Fruit fly (Drosophila melanogaster) whole organism, embryonic: Measurements from ENCODE around the gene DNaseII.

Experiments used
- Aef1 ChIP-seq: fragments of 200-800 bp; sonication (Bioruptor generic); IDR thresholded peaks from 3 replicates; pipeline ENCODE4 v1.3.6; 2022; ENCODE audit warnings: missing biosample characterization, missing genetic modification characterization
- CG10267 ChIP-seq: fragments of 200-800 bp; sonication (Bioruptor generic); optimal IDR thresholded peaks from 2 replicates; lab custom pipeline; 2018; ENCODE audit warnings: missing biosample characterization, mild to moderate bottlenecking, missing genetic modification characterization, moderate library complexity
- CG10366 ChIP-seq: fragments of 200-800 bp; sonication (Bioruptor generic); IDR thresholded peaks from 2 replicates; pipeline ENCODE4 v1.3.6; 2022; ENCODE audit warnings: missing biosample characterization, missing genetic modification characterization
- CG12391 ChIP-seq: fragments of 200-800 bp; sonication (Bioruptor generic); optimal IDR thresholded peaks from 3 replicates; lab custom pipeline; 2018; ENCODE audit warnings: missing biosample characterization, mild to moderate bottlenecking, missing genetic modification characterization, moderate library complexity
- CG12659 ChIP-seq: fragments of 200-800 bp; sonication (Bioruptor generic); optimal IDR thresholded peaks from 3 replicates; lab custom pipeline; 2017; ENCODE audit warnings: mild to moderate bottlenecking, missing biosample characterization, missing genetic modification reagents, missing genetic modification characterization
- CG13624 ChIP-seq: fragments of 200-800 bp; sonication (Bioruptor generic); optimal IDR thresholded peaks from 2 replicates; lab custom pipeline; 2016; ENCODE audit warnings: missing biosample characterization, missing genetic modification characterization
- CG14014 ChIP-seq: fragments of 200-800 bp; sonication (Bioruptor generic); IDR thresholded peaks from 2 replicates; pipeline ENCODE4 v1.3.6; 2022; ENCODE audit warnings: missing biosample characterization, missing genetic modification characterization
- CG14441 ChIP-seq: fragments of 200-800 bp; sonication (Bioruptor generic); IDR thresholded peaks from 2 replicates; pipeline ENCODE4 v1.3.6; 2022; ENCODE audit warnings: missing biosample characterization, missing genetic modification characterization
- CG15073 ChIP-seq: fragments of 200-800 bp; sonication (Bioruptor generic); optimal IDR thresholded peaks from 2 replicates; lab custom pipeline; 2016; ENCODE audit warnings: missing biosample characterization, missing genetic modification characterization
- CG1603 ChIP-seq: fragments of 200-800 bp; sonication (Bioruptor generic); optimal IDR thresholded peaks from 2 replicates; lab custom pipeline; 2019; ENCODE audit warnings: missing biosample characterization, mild to moderate bottlenecking, missing genetic modification characterization, moderate library complexity
- CG17328 ChIP-seq: fragments of 200-800 bp; sonication (Bioruptor generic); IDR thresholded peaks from 2 replicates; pipeline ENCODE4 v1.3.6; 2022; ENCODE audit warnings: missing biosample characterization, missing genetic modification characterization
- CG17802 ChIP-seq: fragments of 200-800 bp; sonication (Bioruptor generic); optimal IDR thresholded peaks from 2 replicates; lab custom pipeline; 2018; ENCODE audit warnings: missing biosample characterization, mild to moderate bottlenecking, missing genetic modification characterization, moderate library complexity
- CG17829 ChIP-seq: fragments of 200-800 bp; optimal IDR thresholded peaks from 2 replicates; lab custom pipeline; 2019; ENCODE audit warnings: missing biosample characterization, mild to moderate bottlenecking, missing genetic modification characterization, moderate library complexity
- CG1792 ChIP-seq: fragments of 200-800 bp; sonication (Bioruptor generic); optimal IDR thresholded peaks from 2 replicates; lab custom pipeline; 2016; ENCODE audit warnings: missing biosample characterization, missing genetic modification characterization
- CG2678 ChIP-seq: fragments of 200-800 bp; sonication (Bioruptor generic); optimal IDR thresholded peaks from 3 replicates; lab custom pipeline; 2019; ENCODE audit warnings: missing biosample characterization, mild to moderate bottlenecking, missing genetic modification characterization, moderate library complexity
- CG30431 ChIP-seq: fragments of 200-800 bp; sonication (Bioruptor generic); optimal IDR thresholded peaks from 2 replicates; lab custom pipeline; 2017; ENCODE audit warnings: missing biosample characterization, missing genetic modification characterization
- CG3281 ChIP-seq: fragments of 200-800 bp; sonication (Bioruptor generic); optimal IDR thresholded peaks from 3 replicates; lab custom pipeline; 2017; ENCODE audit warnings: missing biosample characterization, mild to moderate bottlenecking, missing genetic modification characterization
- CG5245 ChIP-seq: fragments of 200-800 bp; sonication (Bioruptor generic); optimal IDR thresholded peaks from 3 replicates; lab custom pipeline; 2016; ENCODE audit warnings: missing biosample characterization, missing genetic modification characterization
- CG6813 ChIP-seq: fragments of 200-800 bp; sonication (Bioruptor generic); optimal IDR thresholded peaks from 2 replicates; lab custom pipeline; 2017; ENCODE audit warnings: missing biosample characterization, missing genetic modification characterization, mild to moderate bottlenecking, moderate library complexity, missing genetic modification reagents
- CG9932 ChIP-seq: fragments of 200-800 bp; sonication (Bioruptor generic); IDR thresholded peaks from 2 replicates; pipeline ENCODE4 v1.3.6; 2022; ENCODE audit warnings: missing biosample characterization, missing genetic modification characterization
- CHES-1-like ChIP-seq: fragments of 200-800 bp; sonication (Bioruptor generic); optimal IDR thresholded peaks from 2 replicates; lab custom pipeline; 2016; ENCODE audit warnings: missing biosample characterization, missing genetic modification characterization
- ERR ChIP-seq: fragments of 200-800 bp; sonication (Bioruptor generic); optimal IDR thresholded peaks from 2 replicates; lab custom pipeline; 2016; ENCODE audit warnings: missing biosample characterization, missing genetic modification characterization
- HHEX ChIP-seq: fragments of 200-800 bp; sonication (Bioruptor generic); optimal IDR thresholded peaks from 3 replicates; lab custom pipeline; 2017; ENCODE audit warnings: missing biosample characterization, mild to moderate bottlenecking, missing genetic modification characterization, missing genetic modification reagents
- Med ChIP-seq: fragments of 200-800 bp; sonication (Bioruptor generic); peaks from one replicate; lab custom pipeline; 2016; ENCODE audit warnings: missing biosample characterization, missing genetic modification characterization, mild to moderate bottlenecking, inconsistent platforms, moderate library complexity
- Meics ChIP-seq: fragments of 200-800 bp; sonication (Bioruptor generic); optimal IDR thresholded peaks from 2 replicates; lab custom pipeline; 2017; ENCODE audit warnings: missing biosample characterization, mild to moderate bottlenecking, missing genetic modification characterization
- NC2β ChIP-seq: fragments of 200-800 bp; sonication (Bioruptor generic); optimal IDR thresholded peaks from 2 replicates; lab custom pipeline; 2016; ENCODE audit warnings: missing biosample characterization, missing genetic modification characterization
- Opbp ChIP-seq: fragments of 200-800 bp; sonication (Bioruptor generic); IDR thresholded peaks from 3 replicates; pipeline ENCODE4 v1.3.6; 2022; ENCODE audit warnings: missing biosample characterization, missing genetic modification characterization; ENCODE audit not compliant: partially characterized antibody
- Pdp1 ChIP-seq, 2 experiments: fragments of 200-800 bp; sonication (Bioruptor generic); optimal IDR thresholded peaks; 3 replicates each; lab custom pipeline; 2016; ENCODE audit warnings: missing biosample characterization in 2 of 2, missing genetic modification characterization in 2 of 2, mild to moderate bottlenecking in 1 of 2, moderate library complexity in 1 of 2
- Sin3A ChIP-seq: fragments of >200 bp; optimal IDR thresholded peaks from 2 replicates; lab custom pipeline; 2018
- Xrp1 ChIP-seq: fragments of 200-800 bp; sonication (Bioruptor generic); IDR thresholded peaks from 2 replicates; pipeline ENCODE4 v1.3.6; 2022; ENCODE audit warnings: missing biosample characterization, missing genetic modification characterization
- al ChIP-seq: fragments of 200-800 bp; sonication (Bioruptor generic); IDR thresholded peaks from 2 replicates; pipeline ENCODE4 v1.3.6; 2022; ENCODE audit warnings: missing biosample characterization, missing genetic modification characterization
- bsh ChIP-seq, 2 experiments: fragments of 200-800 bp; sonication (Bioruptor generic); optimal IDR thresholded peaks; 2 replicates each; lab custom pipeline; 2017 to 2018; ENCODE audit warnings: mild to moderate bottlenecking in 2 of 2, missing biosample characterization in 2 of 2, missing genetic modification characterization in 2 of 2, moderate library complexity in 1 of 2
- chif ChIP-seq, 2 experiments: fragments of 200-800 bp; sonication (Bioruptor generic); optimal IDR thresholded peaks; 3 replicates each; lab custom pipeline; 2016; ENCODE audit warnings: missing biosample characterization in 2 of 2, missing genetic modification characterization in 2 of 2
- chinmo ChIP-seq: fragments of 200-800 bp; sonication (Bioruptor generic); IDR thresholded peaks from 4 replicates; pipeline ENCODE4 v1.3.6; 2022; ENCODE audit warnings: missing biosample characterization, missing genetic modification characterization; ENCODE audit not compliant: partially characterized antibody
- dpn ChIP-seq, 2 experiments: fragments of 200-800 bp; sonication (Bioruptor generic); optimal IDR thresholded peaks; 3 replicates each; lab custom pipeline; 2016; ENCODE audit warnings: missing biosample characterization in 2 of 2, missing genetic modification characterization in 2 of 2
- eve ChIP-seq, 2 experiments: fragments of >200 bp; optimal IDR thresholded peaks; 2 replicates each; lab custom pipeline; 2017; ENCODE audit warnings: missing biosample characterization in 2 of 2, missing genetic modification characterization in 2 of 2
- exex ChIP-seq: fragments of 200-800 bp; sonication (Bioruptor generic); optimal IDR thresholded peaks from 4 replicates; lab custom pipeline; 2018; ENCODE audit warnings: missing biosample characterization, mild to moderate bottlenecking, missing genetic modification characterization, moderate library complexity
- gem ChIP-seq: fragments of 200-800 bp; sonication (Bioruptor generic); optimal IDR thresholded peaks from 2 replicates; lab custom pipeline; 2019; ENCODE audit warnings: missing biosample characterization, mild to moderate bottlenecking, missing genetic modification characterization, moderate library complexity
- lab ChIP-seq: fragments of 200-800 bp; sonication (Bioruptor generic); optimal IDR thresholded peaks from 3 replicates; lab custom pipeline; 2017; ENCODE audit warnings: missing biosample characterization, missing genetic modification characterization, mild to moderate bottlenecking, moderate library complexity, missing genetic modification reagents
- lilli ChIP-seq: fragments of 200-800 bp; sonication (Bioruptor generic); optimal IDR thresholded peaks from 3 replicates; lab custom pipeline; 2016; ENCODE audit warnings: missing biosample characterization, missing genetic modification characterization
- luna ChIP-seq: fragments of 200-800 bp; sonication (Bioruptor generic); optimal IDR thresholded peaks from 2 replicates; lab custom pipeline; 2016; ENCODE audit warnings: missing biosample characterization, missing genetic modification characterization
- onecut ChIP-seq: fragments of 200-800 bp; sonication (Bioruptor generic); IDR thresholded peaks from 2 replicates; pipeline ENCODE4 v1.3.6; 2022; ENCODE audit warnings: missing biosample characterization, missing genetic modification characterization
- org-1 ChIP-seq: fragments of 200-800 bp; sonication (Bioruptor generic); optimal IDR thresholded peaks from 2 replicates; lab custom pipeline; 2017; ENCODE audit warnings: missing biosample characterization, missing genetic modification characterization
- pnt ChIP-seq: fragments of 200-800 bp; sonication (Bioruptor generic); optimal IDR thresholded peaks from 3 replicates; lab custom pipeline; 2016; ENCODE audit warnings: missing biosample characterization, missing genetic modification characterization
- stc ChIP-seq: fragments of 200-800 bp; sonication (Bioruptor generic); IDR thresholded peaks from 2 replicates; pipeline ENCODE4 v1.3.6; 2022; ENCODE audit warnings: missing biosample characterization, missing genetic modification characterization
- tap ChIP-seq: fragments of 200-800 bp; optimal IDR thresholded peaks from 3 replicates; lab custom pipeline; 2019; ENCODE audit warnings: missing biosample characterization, mild to moderate bottlenecking, missing genetic modification characterization, moderate library complexity
- tll ChIP-seq, 2 experiments: fragments of 200-800 bp in 1 of 2; fragments of >200 bp in 1 of 2; sonication (Bioruptor generic) in 1 of 2; optimal IDR thresholded peaks; 2 replicates each; lab custom pipeline; 2017 to 2019; ENCODE audit warnings: missing biosample characterization in 2 of 2, missing genetic modification characterization in 2 of 2, mild to moderate bottlenecking in 1 of 2, moderate library complexity in 1 of 2
- zen ChIP-seq: fragments of 200-800 bp; sonication (Bioruptor generic); optimal IDR thresholded peaks from 3 replicates; lab custom pipeline; 2018; ENCODE audit warnings: missing biosample characterization, mild to moderate bottlenecking, missing genetic modification characterization, moderate library complexity
- zfh1 ChIP-seq: fragments of 200-800 bp; sonication (Bioruptor generic); IDR thresholded peaks from 3 replicates; pipeline ENCODE4 v1.3.6; 2022; ENCODE audit warnings: missing biosample characterization, missing genetic modification characterization

DNaseII gene

dm6 chr3R:18018828-18019461 lies at the start of gene DNaseII:
TSS of gene DNaseII (plus strand) at chr3R:18019375.
- TF ChIP-seq ERR (GFP tag; lab: Kevin White, UChicago) (peak; percentile 17), CHES-1-like (GFP tag; lab: Kevin White, UChicago) (peak; percentile 9), tll (GFP tag; optimal IDR thresholded peaks at IDR 0.05; lab: Kevin White, UChicago) (peak in 1 of 2 experiments; percentile 48), CG30431 (GFP tag; lab: Kevin White, UChicago) (no peak), al (GFP tag; lab: Robert Waterston, UW) (no peak), eve (GFP tag; optimal IDR thresholded peaks at IDR 0.05; lab: Kevin White, UChicago) (peak in 1 of 2 experiments; percentile 25), CG3281 (GFP tag; lab: Kevin White, UChicago) (peak; percentile 63), CG5245 (peak; percentile 5), CG15073 (no peak), Aef1 (GFP tag; lab: Robert Waterston, UW) (no peak; the same call in 2 of the 3 replicates), Meics (GFP tag; lab: Kevin White, UChicago) (peak; percentile 53), CG17829 (tag; lab: Kevin White, UChicago) (peak; percentile 14), CG17328 (GFP tag; lab: Robert Waterston, UW) (0 out of 2 replicates have a peak, but pooled peaks have one; percentile 10), lab (GFP tag; lab: Kevin White, UChicago) (peak; percentile 74), zen (tag; lab: Kevin White, UChicago) (peak; percentile 36), luna (no peak), chif (GFP tag; optimal IDR thresholded peaks at IDR 0.05; lab: Kevin White, UChicago) (peak in 1 of 2 experiments; percentile 7), chinmo (GFP tag; lab: Robert Waterston, UW) (no peak), Med (GFP tag; lab: Kevin White, UChicago) (peak; percentile 91), CG6813 (GFP tag; lab: Kevin White, UChicago) (peak; percentile 31), bsh (GFP tag; optimal IDR thresholded peaks at IDR 0.05; lab: Kevin White, UChicago) (no peak), gem (peak; percentile 51), zfh1 (GFP tag; lab: Robert Waterston, UW) (peak; percentile 70; the same call in 2 of the 3 replicates), CG10366 (GFP tag; lab: Robert Waterston, UW) (peak; percentile 76), CG1792 (GFP tag; lab: Kevin White, UChicago) (peak; percentile 19), CG2678 (peak; percentile 61), Opbp (GFP tag; lab: Robert Waterston, UW) (no peak), stc (peak; percentile 75), CG14014 (GFP tag; lab: Robert Waterston, UW) (peak; percentile 48; the same call in 1 of the 2 replicates), Xrp1 (peak; percentile 55; the same call in 1 of the 2 replicates), CG9932 (GFP tag; lab: Robert Waterston, UW) (no peak), CG1603 (peak; percentile 44), HHEX (GFP tag; lab: Kevin White, UChicago) (peak; percentile 41), tap (tag; lab: Kevin White, UChicago) (peak; percentile 42), CG10267 (peak; percentile 1), CG14441 (0 out of 2 replicates have a peak, but pooled peaks have one; percentile 68), Sin3A (lab: Kevin White, UChicago) (no peak), onecut (GFP tag; lab: Robert Waterston, UW) (peak; percentile 41; the same call in 1 of the 2 replicates), Pdp1 (GFP tag; optimal IDR thresholded peaks at IDR 0.05; lab: Kevin White, UChicago) (peak; percentile 12 to 24), CG12659 (peak; percentile 38), CG17802 (tag; lab: Kevin White, UChicago) (no peak), CG12391 (peak; percentile 46), dpn (GFP tag; optimal IDR thresholded peaks at IDR 0.05; lab: Kevin White, UChicago) (peak; percentile 22 to 27), lilli (GFP tag; lab: Kevin White, UChicago) (peak; percentile 32), org-1 (peak; percentile 40), exex (tag; lab: Kevin White, UChicago) (peak; percentile 22), CG13624 (peak; percentile 14), NC2β (GFP tag; lab: Kevin White, UChicago) (no peak), pnt (GFP tag; lab: Kevin White, UChicago) (no peak)
